Worm (Caenorhabditis elegans): Measurements from ENCODE around the gene smrc-1.

ce11 chrIII:6427205-6427604 is 36.5 kb downstream of the smrc-1 start, which contains the start of gene C05D11.8:
- no peak for TF ChIP-seq pes-1 (GFP tag; IDR thresholded peaks at IDR 0.05)
- TF ChIP-seq B0310.2 (tag; optimal IDR thresholded peaks at IDR 0.05): no peak
- TF ChIP-seq ama-1 (optimal IDR thresholded peaks at IDR 0.05): no peak
